Worm (Caenorhabditis elegans) whole organism, L1 larva: ENCODE results near the gene rme-1.
A peak's percentile ranks its signal among the peaks of the same experiment; 100 is the strongest.

Experiments
- C16A3.4 ChIP-seq: fragments of 150-350 bp; optimal IDR thresholded peaks from 2 replicates; lab custom pipeline; 2014; ENCODE audit warnings: missing biosample characterization, missing genetic modification characterization
- F16B12.6 ChIP-seq: fragments of 150-350 bp; optimal IDR thresholded peaks from 2 replicates; lab custom pipeline; 2014; ENCODE audit warnings: missing biosample characterization, missing genetic modification characterization
- Y116A8C.19 ChIP-seq: sonication (generic microtip); optimal IDR thresholded peaks from 2 replicates; lab custom pipeline; 2016; ENCODE audit warnings: missing compliant biosample characterization, missing genetic modification characterization, borderline replicate concordance
- aha-1 ChIP-seq: fragments of 150-350 bp; optimal IDR thresholded peaks from 2 replicates; lab custom pipeline; 2014; ENCODE audit warnings: missing biosample characterization, missing genetic modification characterization
- ama-1 ChIP-seq: fragments of 150-350 bp; optimal IDR thresholded peaks from 2 replicates; lab custom pipeline; 2014
- ceh-90 ChIP-seq: sonication (generic microtip); optimal IDR thresholded peaks from 2 replicates; lab custom pipeline; 2016; ENCODE audit warnings: missing genetic modification characterization, missing compliant biosample characterization
- ces-1 ChIP-seq: fragments of 150-350 bp; optimal IDR thresholded peaks from 2 replicates; lab custom pipeline; 2014; ENCODE audit warnings: missing biosample characterization, missing genetic modification reagents, missing genetic modification characterization
- dpl-1 ChIP-seq, 3 experiments: fragments of 150-350 bp in 2 of 3; sonication (generic microtip) in 1 of 3; optimal IDR thresholded peaks; 2 replicates each; lab custom pipeline; 2014 to 2017; ENCODE audit warnings: missing biosample characterization in 3 of 3, missing genetic modification characterization in 3 of 3, missing genetic modification reagents in 3 of 3
- dsc-1 ChIP-seq: sonication (generic microtip); optimal IDR thresholded peaks from 2 replicates; lab custom pipeline; 2016; ENCODE audit warnings: mild to moderate bottlenecking, missing genetic modification characterization, missing compliant biosample characterization
- efl-3 ChIP-seq: fragments of 200-800 bp; sonication (Bioruptor generic); optimal IDR thresholded peaks from 2 replicates; lab custom pipeline; 2018; ENCODE audit warnings: mild to moderate bottlenecking, missing genetic modification characterization, missing compliant biosample characterization
- fkh-10 ChIP-seq: sonication (generic microtip); optimal IDR thresholded peaks from 2 replicates; lab custom pipeline; 2017; ENCODE audit warnings: missing biosample characterization, missing genetic modification reagents, missing genetic modification characterization
- fkh-8 ChIP-seq: sonication (generic microtip); optimal IDR thresholded peaks from 2 replicates; lab custom pipeline; 2016; ENCODE audit warnings: mild to moderate bottlenecking, missing genetic modification characterization, missing compliant biosample characterization
- fos-1 ChIP-seq: fragments of 150-350 bp; optimal IDR thresholded peaks from 2 replicates; lab custom pipeline; 2014; ENCODE audit warnings: missing biosample characterization, missing genetic modification characterization
- grh-1 ChIP-seq: fragments of 200-800 bp; sonication (Bioruptor generic); IDR thresholded peaks from 2 replicates; pipeline ENCODE4 v1.3.6; 2022; ENCODE audit warnings: missing genetic modification reagents, missing genetic modification characterization, missing compliant biosample characterization
- hlh-17 ChIP-seq: fragments of 200-800 bp; sonication (Bioruptor generic); optimal IDR thresholded peaks from 2 replicates; lab custom pipeline; 2018; ENCODE audit warnings: missing genetic modification characterization, mild to moderate bottlenecking, missing compliant biosample characterization, moderate library complexity, borderline replicate concordance
- irx-1 ChIP-seq: sonication (generic microtip); optimal IDR thresholded peaks from 2 replicates; lab custom pipeline; 2016; ENCODE audit warnings: missing genetic modification characterization, missing compliant biosample characterization
- lin-35 ChIP-seq, 2 experiments: fragments of 150-350 bp; optimal IDR thresholded peaks; 2 replicates each; lab custom pipeline; 2014; ENCODE audit warnings: missing biosample characterization in 2 of 2, missing genetic modification characterization in 2 of 2, missing genetic modification reagents in 2 of 2
- lin-39 ChIP-seq: fragments of 150-350 bp; optimal IDR thresholded peaks from 2 replicates; lab custom pipeline; 2014; ENCODE audit warnings: missing biosample characterization, missing genetic modification reagents, missing genetic modification characterization
- lsy-2 ChIP-seq, 2 experiments: fragments of 150-350 bp; optimal IDR thresholded peaks; 2 replicates each; lab custom pipeline; 2014; ENCODE audit warnings: missing biosample characterization in 2 of 2, missing genetic modification characterization in 2 of 2
- mdl-1 ChIP-seq, 2 experiments: fragments of 150-350 bp; optimal IDR thresholded peaks; 2 replicates each; lab custom pipeline; 2014 to 2017; ENCODE audit warnings: missing biosample characterization in 2 of 2, missing genetic modification characterization in 2 of 2, inconsistent platforms in 1 of 2
- mef-2 ChIP-seq: fragments of 150-350 bp; optimal IDR thresholded peaks from 2 replicates; lab custom pipeline; 2014; ENCODE audit warnings: missing biosample characterization, missing genetic modification characterization
- mep-1 ChIP-seq: fragments of 150-350 bp; optimal IDR thresholded peaks from 2 replicates; lab custom pipeline; 2014; ENCODE audit warnings: missing biosample characterization, missing genetic modification characterization
- nhr-11 ChIP-seq: fragments of 150-350 bp; optimal IDR thresholded peaks from 2 replicates; lab custom pipeline; 2014; ENCODE audit warnings: missing biosample characterization, missing genetic modification characterization
- nhr-19 ChIP-seq: fragments of 200-800 bp; sonication (Bioruptor generic); conservative IDR thresholded peaks from 2 replicates; pipeline ENCODE4 v1.3.6; 2022; ENCODE audit warnings: missing genetic modification characterization, missing compliant biosample characterization
- nhr-71 ChIP-seq: sonication (generic microtip); optimal IDR thresholded peaks from 2 replicates; lab custom pipeline; 2016; ENCODE audit warnings: mild to moderate bottlenecking, missing genetic modification characterization, moderate library complexity, missing compliant biosample characterization
- nhr-77 ChIP-seq: fragments of 150-350 bp; optimal IDR thresholded peaks from 2 replicates; lab custom pipeline; 2014; ENCODE audit warnings: missing biosample characterization, missing genetic modification characterization
- nhr-84 ChIP-seq: sonication (generic microtip); optimal IDR thresholded peaks from 2 replicates; lab custom pipeline; 2017; ENCODE audit warnings: missing biosample characterization, missing genetic modification characterization
- pqm-1 ChIP-seq: sonication (generic microtip); optimal IDR thresholded peaks from 3 replicates; lab custom pipeline; 2017; ENCODE audit warnings: missing biosample characterization, missing genetic modification characterization
- skn-1 ChIP-seq: fragments of 150-350 bp; optimal IDR thresholded peaks from 2 replicates; lab custom pipeline; 2014; ENCODE audit warnings: missing biosample characterization, missing genetic modification characterization
- snpc-4 ChIP-seq: fragments of 150-350 bp; optimal IDR thresholded peaks from 2 replicates; lab custom pipeline; 2014; ENCODE audit warnings: missing biosample characterization, missing genetic modification characterization
- sox-4 ChIP-seq: sonication (generic microtip); optimal IDR thresholded peaks from 2 replicates; lab custom pipeline; 2016; ENCODE audit warnings: missing genetic modification characterization, missing compliant biosample characterization
- sptf-1 ChIP-seq: fragments of 150-350 bp; optimal IDR thresholded peaks from 2 replicates; lab custom pipeline; 2014; ENCODE audit warnings: missing biosample characterization, missing genetic modification characterization
- sup-37 ChIP-seq: fragments of 200-800 bp; sonication (Bioruptor generic); optimal IDR thresholded peaks from 2 replicates; lab custom pipeline; 2018; ENCODE audit warnings: mild to moderate bottlenecking, missing genetic modification characterization, missing compliant biosample characterization
- swsn-7 ChIP-seq: sonication (generic microtip); optimal IDR thresholded peaks from 2 replicates; lab custom pipeline; 2016; ENCODE audit warnings: missing genetic modification characterization, missing compliant biosample characterization
- tlp-1 ChIP-seq: fragments of 150-350 bp; optimal IDR thresholded peaks from 2 replicates; lab custom pipeline; 2014; ENCODE audit warnings: missing biosample characterization, missing genetic modification characterization
- unc-130 ChIP-seq: fragments of 150-350 bp; optimal IDR thresholded peaks from 2 replicates; lab custom pipeline; 2017; ENCODE audit warnings: missing biosample characterization, missing genetic modification characterization, inconsistent platforms
- unc-62 ChIP-seq: fragments of 150-350 bp; optimal IDR thresholded peaks from 2 replicates; lab custom pipeline; 2014; ENCODE audit warnings: missing biosample characterization, missing genetic modification reagents, missing genetic modification characterization
- unc-86 ChIP-seq: sonication (generic microtip); optimal IDR thresholded peaks from 2 replicates; lab custom pipeline; 2016; ENCODE audit warnings: missing genetic modification characterization, missing compliant biosample characterization
- vab-15 ChIP-seq: sonication (generic microtip); optimal IDR thresholded peaks from 2 replicates; lab custom pipeline; 2017; ENCODE audit warnings: missing genotype, mild to moderate bottlenecking, missing genetic modification characterization, missing compliant biosample characterization
- xbp-1 ChIP-seq: sonication (generic microtip); optimal IDR thresholded peaks from 2 replicates; lab custom pipeline; 2016; ENCODE audit warnings: missing genetic modification characterization, missing compliant biosample characterization
- zag-1 ChIP-seq: fragments of 150-350 bp; optimal IDR thresholded peaks from 2 replicates; lab custom pipeline; 2014; ENCODE audit warnings: missing biosample characterization, missing genetic modification characterization
- zip-4 ChIP-seq: fragments of 200-800 bp; sonication (Bioruptor generic); optimal IDR thresholded peaks from 2 replicates; lab custom pipeline; 2018; ENCODE audit warnings: mild to moderate bottlenecking, missing genetic modification characterization, moderate library complexity, missing compliant biosample characterization
- ztf-11 ChIP-seq, 2 experiments: sonication (generic microtip); optimal IDR thresholded peaks; 2 replicates each; lab custom pipeline; 2016 to 2017; ENCODE audit warnings: missing genetic modification characterization in 2 of 2, missing biosample characterization in 1 of 2, missing compliant biosample characterization in 1 of 2
- ztf-4 ChIP-seq: fragments of 150-350 bp; optimal IDR thresholded peaks from 2 replicates; lab custom pipeline; 2014; ENCODE audit warnings: missing biosample characterization, missing genetic modification characterization

rme-1 gene

DNA sequence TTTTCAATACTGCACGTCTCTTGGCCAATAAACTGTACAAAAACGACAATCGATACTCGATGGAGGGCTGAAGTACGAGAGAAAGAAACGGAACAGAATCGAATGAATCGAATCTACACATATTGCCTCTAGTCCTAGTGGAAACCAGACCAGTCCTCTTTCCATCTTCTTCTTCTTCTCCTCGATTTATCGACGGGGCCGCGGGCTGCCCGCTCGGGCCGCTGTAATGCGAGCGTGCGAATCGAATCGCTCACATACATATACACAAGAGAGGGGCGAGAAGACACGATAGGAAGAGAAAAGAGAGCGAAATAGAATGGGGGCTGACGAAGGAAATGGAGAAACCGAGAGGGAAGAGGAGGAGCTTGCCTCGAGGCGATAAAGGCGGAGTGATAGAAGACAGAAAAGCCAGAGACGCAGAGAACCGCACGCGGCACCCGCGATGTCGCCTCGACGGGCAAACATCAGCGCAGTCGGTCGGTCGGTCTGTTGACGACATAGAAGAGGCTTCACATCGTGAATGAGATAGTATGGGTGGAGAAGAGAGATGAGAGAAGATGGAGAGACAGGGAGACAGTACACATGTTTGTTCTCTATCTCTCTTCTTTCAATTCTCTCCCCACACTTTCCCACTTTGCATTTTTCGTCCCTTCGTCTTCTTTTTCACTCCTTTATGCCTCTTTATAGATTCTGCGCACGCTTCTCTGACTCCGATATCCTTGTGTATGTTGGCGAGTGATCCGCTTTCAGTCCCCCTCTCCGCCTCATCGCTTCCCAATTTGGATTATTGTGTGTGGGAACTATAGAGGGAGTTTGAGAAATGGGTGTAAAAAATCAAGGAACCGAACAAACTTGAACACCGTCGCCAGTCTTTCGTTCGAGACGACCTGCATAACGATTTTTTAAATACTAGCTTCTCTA, 18.9 kb downstream of the rme-1 start (continued):
- TF ChIP-seq efl-3 (GFP tag; lab: Kevin White, UChicago) (peak; percentile 8), ama-1 (lab: Kevin White, UChicago) (peak; percentile 96), nhr-84 (tag; lab: Kevin White, UChicago) (no peak), sptf-1 (tag; lab: Kevin White, UChicago) (no peak), grh-1 (GFP tag; lab: Robert Waterston, UW) (peak; percentile 91), ztf-11 (tag; optimal IDR thresholded peaks at IDR 0.05; lab: Kevin White, UChicago) (peak in 1 of 2 experiments; percentile 93), ztf-4 (peak; percentile 97), mdl-1 (tag; optimal IDR thresholded peaks at IDR 0.05; lab: Kevin White, UChicago) (peak; percentile 50 to 96), pqm-1 (tag; lab: Kevin White, UChicago) (no peak), fkh-8 (tag; lab: Kevin White, UChicago) (peak; percentile 99), mef-2 (peak; percentile 36), ceh-90 (tag; lab: Kevin White, UChicago) (peak; percentile 37), nhr-77 (peak; percentile 96), zip-4 (peak; percentile 84), snpc-4 (tag; lab: Kevin White, UChicago) (peak; percentile 72), hlh-17 (GFP tag; lab: Kevin White, UChicago) (no peak), F16B12.6 (no peak), skn-1 (tag; lab: Kevin White, UChicago) (peak; percentile 35), nhr-71 (peak; percentile 100), sox-4 (tag; lab: Kevin White, UChicago) (peak; percentile 79), fos-1 (peak; percentile 84), unc-86 (tag; lab: Kevin White, UChicago) (peak; percentile 99), nhr-19 (GFP tag; lab: Robert Waterston, UW) (peak; percentile 96), dpl-1 (GFP tag; optimal IDR thresholded peaks at IDR 0.05; lab: Kevin White, UChicago) (peak; percentile 22 to 61 (median 53)), Y116A8C.19 (tag; lab: Kevin White, UChicago) (peak; percentile 35), vab-15 (tag; lab: Kevin White, UChicago) (peak; percentile 49), xbp-1 (peak; percentile 95), unc-62 (GFP tag; lab: Kevin White, UChicago) (no peak), dsc-1 (tag; lab: Kevin White, UChicago) (peak; percentile 97), lin-35 (GFP tag; optimal IDR thresholded peaks at IDR 0.05; lab: Kevin White, UChicago) (peak; percentile 78 to 81), zag-1 (peak; percentile 20), lin-39 (peak; percentile 76), tlp-1 (no peak), fkh-10 (peak; percentile 97), C16A3.4 (tag; lab: Kevin White, UChicago) (peak; percentile 89), unc-130 (peak; percentile 93), irx-1 (tag; lab: Kevin White, UChicago) (peak; percentile 94), lsy-2 (tag; optimal IDR thresholded peaks at IDR 0.05; lab: Kevin White, UChicago) (peak; percentile 89 to 92), swsn-7 (tag; lab: Kevin White, UChicago) (peak; percentile 99), nhr-11 (tag; lab: Kevin White, UChicago) (peak; percentile 73), aha-1 (tag; lab: Kevin White, UChicago) (peak; percentile 66), sup-37 (peak; percentile 90), mep-1 (peak; percentile 78), ces-1 (GFP tag; lab: Kevin White, UChicago) (no peak)
